Fruit fly (Drosophila melanogaster): Measurements from ENCODE around the gene para.

Gene para

dm6 chrX:16527203-16527602 lies 5.7 kb downstream of the para start:
- TF ChIP-seq CG4360 (GFP tag; IDR thresholded peaks at IDR 0.05) = peak; percentile 83
- no peak for TF ChIP-seq CG2678 (tag; optimal IDR thresholded peaks at IDR 0.05)

dm6 chrX:16526084-16526734 lies 6.7 kb downstream of the para start:
- no peak for TF ChIP-seq Dbx (GFP tag; IDR thresholded peaks at IDR 0.05)
- no peak for TF ChIP-seq unpg (GFP tag; optimal IDR thresholded peaks at IDR 0.05)
- no peak for TF ChIP-seq CG42726 (GFP tag; IDR thresholded peaks at IDR 0.05; ENCODE audit: partially characterized antibody)
- TF ChIP-seq CHES-1-like (GFP tag; optimal IDR thresholded peaks at IDR 0.05) = no peak
- TF ChIP-seq ara (GFP tag; IDR thresholded peaks at IDR 0.05) = no peak
- TF ChIP-seq scrt (GFP tag; optimal IDR thresholded peaks at IDR 0.05) = no peak
- no peak for TF ChIP-seq zfh2 (GFP tag; optimal IDR thresholded peaks at IDR 0.05)
- no peak for TF ChIP-seq Antp (GFP tag; optimal IDR thresholded peaks at IDR 0.05)
- TF ChIP-seq ewg (GFP tag; optimal IDR thresholded peaks at IDR 0.05) = peak; percentile 12
- TF ChIP-seq CG18599 (GFP tag; optimal IDR thresholded peaks at IDR 0.05) = peak; percentile 15
- no peak for TF ChIP-seq aop (GFP tag; IDR thresholded peaks at IDR 0.05)
- TF ChIP-seq Asciz (GFP tag; optimal IDR thresholded peaks at IDR 0.05) = no peak
- TF ChIP-seq CG13894 (tag; optimal IDR thresholded peaks at IDR 0.05) = peak; percentile 69
- no peak for TF ChIP-seq C15 (GFP tag; IDR thresholded peaks at IDR 0.05)
- TF ChIP-seq tio (GFP tag; optimal IDR thresholded peaks at IDR 0.05) = no peak
- TF ChIP-seq al (GFP tag; IDR thresholded peaks at IDR 0.05) = no peak
- peak; percentile 64 for TF ChIP-seq crol (GFP tag; IDR thresholded peaks at IDR 0.05)
- TF ChIP-seq sqz (GFP tag; optimal IDR thresholded peaks at IDR 0.05) = peak; percentile 68
- no peak for TF ChIP-seq CG11723 (GFP tag; optimal IDR thresholded peaks at IDR 0.05)
- TF ChIP-seq Jarid2 (GFP tag; optimal IDR thresholded peaks at IDR 0.05) = no peak
- TF ChIP-seq jumu (GFP tag; optimal IDR thresholded peaks at IDR 0.05) = no peak
- TF ChIP-seq CG10274 (GFP tag; optimal IDR thresholded peaks at IDR 0.05) = no peak
- TF ChIP-seq E2f1 (GFP tag; IDR thresholded peaks at IDR 0.05) = no peak
- TF ChIP-seq CG6765 (GFP tag; optimal IDR thresholded peaks at IDR 0.05) = no peak
- no peak for TF ChIP-seq trem (tag; optimal IDR thresholded peaks at IDR 0.05)
- TF ChIP-seq CG1024 (GFP tag; IDR thresholded peaks at IDR 0.05) = no peak
- TF ChIP-seq Deaf1 (tag; optimal IDR thresholded peaks at IDR 0.05) = peak; percentile 36
- TF ChIP-seq lilli (GFP tag; optimal IDR thresholded peaks at IDR 0.05) = no peak
- no peak for TF ChIP-seq sc (optimal IDR thresholded peaks at IDR 0.05)
- no peak for TF ChIP-seq sc (GFP tag; optimal IDR thresholded peaks at IDR 0.05)
- TF ChIP-seq CG31441 (GFP tag; IDR thresholded peaks at IDR 0.05) = no peak
- no peak for TF ChIP-seq CG10209 (GFP tag; optimal IDR thresholded peaks at IDR 0.05)
- TF ChIP-seq CG15601 (tag; optimal IDR thresholded peaks at IDR 0.05) = no peak
- peak; percentile 35; the same call in 1 of the 2 replicates for TF ChIP-seq Adf1 (GFP tag; IDR thresholded peaks at IDR 0.05)
- peak; percentile 80 for TF ChIP-seq nerfin-1 (tag; optimal IDR thresholded peaks at IDR 0.05)
- no peak for TF ChIP-seq tx (GFP tag; optimal IDR thresholded peaks at IDR 0.05)
- no peak for TF ChIP-seq CG12155 (GFP tag; optimal IDR thresholded peaks at IDR 0.05)
- no peak for TF ChIP-seq maf-S (GFP tag; optimal IDR thresholded peaks at IDR 0.05)
- TF ChIP-seq CG8359 (GFP tag; optimal IDR thresholded peaks at IDR 0.05; ENCODE audit: borderline replicate concordance) = no peak
- peak; percentile 64 for TF ChIP-seq ERR (GFP tag; optimal IDR thresholded peaks at IDR 0.05)
- no peak for TF ChIP-seq chm (GFP tag; IDR thresholded peaks at IDR 0.05)
- no peak for TF ChIP-seq Chrac-16 (GFP tag; optimal IDR thresholded peaks at IDR 0.05)
- TF ChIP-seq Optix (GFP tag; IDR thresholded peaks at IDR 0.05) = no peak
- no peak for TF ChIP-seq gcm (GFP tag; optimal IDR thresholded peaks at IDR 0.05)
- TF ChIP-seq Oli (tag; optimal IDR thresholded peaks at IDR 0.05) = no peak
- no peak for TF ChIP-seq cas (GFP tag; IDR thresholded peaks at IDR 0.05)
- TF ChIP-seq CG11247 (GFP tag; IDR thresholded peaks at IDR 0.05) = no peak

All from whole organism, embryonic.